Worm (Caenorhabditis elegans) whole organism, late embryonic: ENCODE results near the gene rol-8.

Source experiments
- C08G9.2 ChIP-seq: sonication (generic microtip); optimal IDR thresholded peaks from 2 replicates; lab custom pipeline; 2016; ENCODE audit warnings: mild to moderate bottlenecking, missing genetic modification characterization, moderate library complexity, missing compliant biosample characterization
- C38D4.7 ChIP-seq: fragments of 200-800 bp; sonication (Bioruptor generic); optimal IDR thresholded peaks from 2 replicates; lab custom pipeline; 2018; ENCODE audit warnings: mild to moderate bottlenecking, missing genetic modification characterization, moderate library complexity, missing compliant biosample characterization
- F13H6.1 ChIP-seq: sonication (generic microtip); optimal IDR thresholded peaks from 2 replicates; lab custom pipeline; 2016; ENCODE audit warnings: missing genetic modification characterization, missing compliant biosample characterization
- K02D7.2 ChIP-seq: sonication (generic microtip); optimal IDR thresholded peaks from 2 replicates; lab custom pipeline; 2017; ENCODE audit warnings: mild to moderate bottlenecking, missing genetic modification characterization, missing compliant biosample characterization
- K09A11.1 ChIP-seq: sonication (generic microtip); optimal IDR thresholded peaks from 2 replicates; lab custom pipeline; 2017; ENCODE audit warnings: antibody characterized with exemption, mild to moderate bottlenecking, missing genetic modification characterization, missing compliant biosample characterization; ENCODE audit not compliant: insufficient read depth
- T23F11.4 ChIP-seq: fragments of 200-800 bp; sonication (Bioruptor generic); optimal IDR thresholded peaks from 2 replicates; lab custom pipeline; 2018; ENCODE audit warnings: mild to moderate bottlenecking, missing genetic modification characterization, missing compliant biosample characterization
- Y22D7AL.16 ChIP-seq: sonication (generic microtip); optimal IDR thresholded peaks from 2 replicates; lab custom pipeline; 2016; ENCODE audit warnings: missing genetic modification characterization, missing compliant biosample characterization
- ama-1 ChIP-seq: fragments of 150-350 bp; optimal IDR thresholded peaks from 2 replicates; lab custom pipeline; 2014
- ceh-19 ChIP-seq: fragments of 200-800 bp; sonication (Bioruptor generic); optimal IDR thresholded peaks from 2 replicates; lab custom pipeline; 2018; ENCODE audit warnings: mild to moderate bottlenecking, missing genetic modification characterization, missing compliant biosample characterization
- ceh-2 ChIP-seq: sonication (generic microtip); optimal IDR thresholded peaks from 2 replicates; lab custom pipeline; 2016; ENCODE audit warnings: missing genotype, missing genetic modification characterization, missing compliant biosample characterization
- ceh-22 ChIP-seq: sonication (generic microtip); optimal IDR thresholded peaks from 2 replicates; lab custom pipeline; 2017; ENCODE audit warnings: missing biosample characterization, missing genetic modification characterization
- ceh-24 ChIP-seq: sonication (generic microtip); optimal IDR thresholded peaks from 2 replicates; lab custom pipeline; 2016; ENCODE audit warnings: mild to moderate bottlenecking, missing genetic modification characterization, missing compliant biosample characterization
- ceh-30 ChIP-seq: fragments of 150-350 bp; optimal IDR thresholded peaks from 2 replicates; lab custom pipeline; 2014; ENCODE audit warnings: missing biosample characterization, missing genetic modification characterization
- ceh-31 ChIP-seq: sonication (generic microtip); optimal IDR thresholded peaks from 2 replicates; lab custom pipeline; 2016; ENCODE audit warnings: missing genetic modification characterization, missing compliant biosample characterization
- ceh-34 ChIP-seq: sonication (generic microtip); optimal IDR thresholded peaks from 2 replicates; lab custom pipeline; 2016; ENCODE audit warnings: mild to moderate bottlenecking, missing genetic modification characterization, missing compliant biosample characterization
- che-1 ChIP-seq: sonication (generic microtip); optimal IDR thresholded peaks from 2 replicates; lab custom pipeline; 2016; ENCODE audit warnings: mild to moderate bottlenecking, missing genetic modification characterization, missing compliant biosample characterization
- dmd-4 ChIP-seq: sonication (generic microtip); optimal IDR thresholded peaks from 2 replicates; lab custom pipeline; 2016; ENCODE audit warnings: borderline replicate concordance, missing genetic modification characterization, missing compliant biosample characterization
- dve-1 ChIP-seq: sonication (generic microtip); optimal IDR thresholded peaks from 2 replicates; lab custom pipeline; 2017; ENCODE audit warnings: antibody characterized with exemption, mild to moderate bottlenecking, missing genetic modification characterization, missing compliant biosample characterization
- elt-2 ChIP-seq: sonication (generic microtip); optimal IDR thresholded peaks from 2 replicates; lab custom pipeline; 2016; ENCODE audit warnings: missing genetic modification reagents, missing genetic modification characterization, missing compliant biosample characterization
- eyg-1 ChIP-seq: sonication (generic microtip); optimal IDR thresholded peaks from 2 replicates; lab custom pipeline; 2016; ENCODE audit warnings: missing genotype, missing genetic modification characterization, missing compliant biosample characterization
- fax-1 ChIP-seq: sonication (generic microtip); optimal IDR thresholded peaks from 2 replicates; lab custom pipeline; 2016; ENCODE audit warnings: missing genotype, missing genetic modification characterization, missing compliant biosample characterization
- fkh-6 ChIP-seq: sonication (generic microtip); optimal IDR thresholded peaks from 2 replicates; lab custom pipeline; 2016; ENCODE audit warnings: missing genetic modification characterization, missing compliant biosample characterization
- gmeb-2 ChIP-seq: sonication (generic microtip); optimal IDR thresholded peaks from 2 replicates; lab custom pipeline; 2016; ENCODE audit warnings: missing genetic modification characterization, inconsistent platforms, missing compliant biosample characterization
- hlh-13 ChIP-seq: fragments of 200-800 bp; sonication (Bioruptor generic); optimal IDR thresholded peaks from 2 replicates; lab custom pipeline; 2018; ENCODE audit warnings: mild to moderate bottlenecking, missing genetic modification characterization, missing compliant biosample characterization
- hlh-30 ChIP-seq: sonication (generic microtip); optimal IDR thresholded peaks from 2 replicates; lab custom pipeline; 2017; ENCODE audit warnings: antibody characterized with exemption, missing genetic modification characterization, missing compliant biosample characterization; ENCODE audit not compliant: insufficient read depth
- hlh-8 ChIP-seq: sonication (generic microtip); optimal IDR thresholded peaks from 2 replicates; lab custom pipeline; 2016; ENCODE audit warnings: missing genotype, missing genetic modification characterization, missing compliant biosample characterization
- lim-6 ChIP-seq: sonication (generic microtip); optimal IDR thresholded peaks from 2 replicates; lab custom pipeline; 2016; ENCODE audit warnings: missing genetic modification characterization, missing compliant biosample characterization
- lin-11 ChIP-seq: fragments of 200-800 bp; sonication (Bioruptor generic); optimal IDR thresholded peaks from 2 replicates; lab custom pipeline; 2018; ENCODE audit warnings: mild to moderate bottlenecking, missing genetic modification characterization, missing compliant biosample characterization
- madf-2 ChIP-seq: sonication (generic microtip); optimal IDR thresholded peaks from 2 replicates; lab custom pipeline; 2017; ENCODE audit warnings: missing genetic modification characterization, missing compliant biosample characterization
- nhr-11 ChIP-seq: fragments of 150-350 bp; optimal IDR thresholded peaks from 2 replicates; lab custom pipeline; 2014; ENCODE audit warnings: missing biosample characterization, missing genetic modification characterization
- odd-2 ChIP-seq: sonication (generic microtip); optimal IDR thresholded peaks from 2 replicates; lab custom pipeline; 2017; ENCODE audit warnings: antibody characterized with exemption, mild to moderate bottlenecking, missing genetic modification characterization, missing compliant biosample characterization
- pat-9 ChIP-seq: fragments of 200-800 bp; sonication (Bioruptor generic); optimal IDR thresholded peaks from 2 replicates; lab custom pipeline; 2018; ENCODE audit warnings: mild to moderate bottlenecking, missing genetic modification characterization, moderate library complexity, missing compliant biosample characterization
- pha-4 ChIP-seq: fragments of 150-350 bp; optimal IDR thresholded peaks from 2 replicates; lab custom pipeline; 2018; ENCODE audit warnings: missing biosample characterization, missing genetic modification reagents, missing genetic modification characterization
- pqm-1 ChIP-seq: sonication (generic microtip); optimal IDR thresholded peaks from 2 replicates; lab custom pipeline; 2016; ENCODE audit warnings: missing genetic modification characterization, missing compliant biosample characterization
- pros-1 ChIP-seq: fragments of 150-350 bp; optimal IDR thresholded peaks from 2 replicates; lab custom pipeline; 2014; ENCODE audit warnings: missing biosample characterization, missing genetic modification reagents, missing genetic modification characterization
- sox-2 ChIP-seq: fragments of 200-800 bp; sonication (Bioruptor generic); IDR thresholded peaks from 2 replicates; pipeline ENCODE4 v1.3.6; 2022; ENCODE audit warnings: missing genetic modification reagents, missing genetic modification characterization, missing compliant biosample characterization
- syd-9 ChIP-seq: sonication (generic microtip); optimal IDR thresholded peaks from 2 replicates; lab custom pipeline; 2016; ENCODE audit warnings: mild to moderate bottlenecking, missing genetic modification characterization, moderate library complexity, missing compliant biosample characterization
- tbx-2 ChIP-seq: sonication (generic microtip); optimal IDR thresholded peaks from 2 replicates; lab custom pipeline; 2016; ENCODE audit warnings: missing genetic modification characterization, missing compliant biosample characterization
- tbx-7 ChIP-seq: sonication (generic microtip); optimal IDR thresholded peaks from 2 replicates; lab custom pipeline; 2016; ENCODE audit warnings: missing genotype, missing genetic modification characterization, missing compliant biosample characterization
- ttx-3 ChIP-seq: sonication (generic microtip); optimal IDR thresholded peaks from 2 replicates; lab custom pipeline; 2016; ENCODE audit warnings: missing genetic modification reagents, missing genetic modification characterization, missing compliant biosample characterization
- unc-86 ChIP-seq: sonication (generic microtip); optimal IDR thresholded peaks from 2 replicates; lab custom pipeline; 2016; ENCODE audit warnings: missing genetic modification characterization, missing compliant biosample characterization

The rol-8 gene

ce11 chrII:7543808-7544207, at the start of gene rol-8:
TSS of gene rol-8 (plus strand) at chrII:7544108.
- TF ChIP-seq ceh-34 (no peak), tbx-7 (tag; lab: Kevin White, UChicago) (no peak), pat-9 (tag; lab: Kevin White, UChicago) (no peak), dmd-4 (tag; lab: Kevin White, UChicago) (no peak), pros-1 (no peak), K02D7.2 (tag; lab: Kevin White, UChicago) (no peak), pha-4 (tag; lab: Kevin White, UChicago) (no peak), ceh-19 (GFP tag; lab: Kevin White, UChicago) (no peak), eyg-1 (tag; lab: Kevin White, UChicago) (no peak), hlh-8 (tag; lab: Kevin White, UChicago) (no peak), hlh-13 (GFP tag; lab: Kevin White, UChicago) (no peak), nhr-11 (no peak), lim-6 (tag; lab: Kevin White, UChicago) (no peak), lin-11 (no peak), ceh-30 (tag; lab: Kevin White, UChicago) (no peak), fkh-6 (no peak), che-1 (no peak), F13H6.1 (tag; lab: Kevin White, UChicago) (no peak), ceh-31 (tag; lab: Kevin White, UChicago) (no peak), dve-1 (tag; lab: Kevin White, UChicago) (no peak)
- TF ChIP-seq, all 69 proteins: peak for 0

ce11 chrII:7494155-7494554, 49.8 kb upstream of the rol-8 start, which contains the start of gene R10H1.1:
TSS of gene R10H1.1 (plus strand) at chrII:7494455.
- TF ChIP-seq ceh-30 (tag; lab: Kevin White, UChicago) (no peak), tbx-7 (tag; lab: Kevin White, UChicago) (no peak), ceh-22 (tag; lab: Kevin White, UChicago) (no peak), F13H6.1 (tag; lab: Kevin White, UChicago) (no peak), odd-2 (tag; lab: Kevin White, UChicago) (no peak), ceh-19 (GFP tag; lab: Kevin White, UChicago) (no peak), C38D4.7 (GFP tag; lab: Kevin White, UChicago) (no peak), ceh-2 (tag; lab: Kevin White, UChicago) (no peak), ceh-31 (tag; lab: Kevin White, UChicago) (no peak), dmd-4 (tag; lab: Kevin White, UChicago) (no peak), K09A11.1 (tag; lab: Kevin White, UChicago) (no peak), hlh-13 (GFP tag; lab: Kevin White, UChicago) (no peak), syd-9 (tag; lab: Kevin White, UChicago) (no peak), K02D7.2 (tag; lab: Kevin White, UChicago) (no peak), Y22D7AL.16 (tag; lab: Kevin White, UChicago) (no peak), pqm-1 (tag; lab: Kevin White, UChicago) (no peak), pros-1 (no peak), dve-1 (tag; lab: Kevin White, UChicago) (no peak), T23F11.4 (GFP tag; lab: Kevin White, UChicago) (no peak), ceh-24 (tag; lab: Kevin White, UChicago) (no peak)

ce11 chrII:7496070-7496469, 47.8 kb upstream of the rol-8 start, which contains the start of gene spi-1:
TSS of gene spi-1 (plus strand) at chrII:7496247.
- no peak for TF ChIP-seq pat-9 (tag; lab: Kevin White, UChicago)
- no peak for TF ChIP-seq ceh-19 (GFP tag; lab: Kevin White, UChicago)
- TF ChIP-seq fkh-6 = no peak
- no peak for TF ChIP-seq ceh-31 (tag; lab: Kevin White, UChicago)
- TF ChIP-seq ttx-3 (tag; lab: Kevin White, UChicago) = no peak
- no peak for TF ChIP-seq tbx-2 (tag; lab: Kevin White, UChicago)
- no peak for TF ChIP-seq gmeb-2 (tag; lab: Kevin White, UChicago)
- no peak for TF ChIP-seq C08G9.2 (tag; lab: Kevin White, UChicago)
- TF ChIP-seq elt-2 (tag; lab: Kevin White, UChicago) = no peak
- no peak for TF ChIP-seq ama-1 (lab: Kevin White, UChicago)
- TF ChIP-seq fax-1 (tag; lab: Kevin White, UChicago) = no peak
- TF ChIP-seq nhr-11 = no peak
- no peak for TF ChIP-seq sox-2
- TF ChIP-seq madf-2 = no peak
- TF ChIP-seq hlh-30 (tag; lab: Kevin White, UChicago) = no peak
- no peak for TF ChIP-seq unc-86 (tag; lab: Kevin White, UChicago)
- no peak for TF ChIP-seq dmd-4 (tag; lab: Kevin White, UChicago)
- TF ChIP-seq eyg-1 (tag; lab: Kevin White, UChicago) = no peak
